ENCODE assay signal across 2 fruit fly cellular contexts in the genomic region with DNA sequence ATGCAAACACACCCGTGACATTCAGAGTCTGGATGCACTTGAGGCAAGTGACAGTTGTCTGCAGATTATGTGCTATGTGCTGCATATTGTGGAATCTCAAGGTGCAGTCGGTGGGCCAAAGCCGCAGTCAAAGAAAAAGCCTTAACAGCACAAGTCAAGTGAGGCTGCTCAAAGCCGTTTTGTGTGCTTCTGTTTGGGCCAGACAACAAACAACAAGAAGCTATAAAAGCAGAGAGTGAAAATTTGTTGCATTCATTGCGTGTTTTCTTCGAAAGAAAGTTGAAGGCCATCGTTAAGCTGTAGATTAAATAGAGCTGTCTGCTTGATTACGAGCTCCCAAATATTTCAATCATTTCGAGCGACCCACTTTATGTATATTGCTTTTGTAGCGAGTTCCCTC.
TF ChIP-seq lines count a peak whose summit lies in the region.

No protein-coding gene starts in this region.

- TF ChIP-seq CTCF in whole organism, embryonic (GFP tag; optimal IDR thresholded peaks at IDR 0.05; lab: Kevin White, UChicago) = no peak

TF ChIP-seq in whole organism, embryonic, 481 proteins besides CTCF, POLR2A, EP300 and RAD21:
- no peak for TF ChIP-seq wor (GFP tag; IDR thresholded peaks at IDR 0.05; lab: Robert Waterston, UW)
- TF ChIP-seq trem (tag; optimal IDR thresholded peaks at IDR 0.05; lab: Kevin White, UChicago) = no peak
- TF ChIP-seq sisA (GFP tag; IDR thresholded peaks at IDR 0.05; lab: Robert Waterston, UW) = 0 out of 2 replicates have a peak, but pooled peaks have one; percentile 4
- no peak for TF ChIP-seq CG18764 (GFP tag; optimal IDR thresholded peaks at IDR 0.05; lab: Kevin White, UChicago)
- peak; percentile 55 for TF ChIP-seq oc (tag; optimal IDR thresholded peaks at IDR 0.05; lab: Kevin White, UChicago)
- no peak for TF ChIP-seq gcm (GFP tag; optimal IDR thresholded peaks at IDR 0.05; lab: Kevin White, UChicago)
- no peak for TF ChIP-seq CG10565 (GFP tag; optimal IDR thresholded peaks at IDR 0.05; lab: Kevin White, UChicago)
- TF ChIP-seq CG6272 (GFP tag; IDR thresholded peaks at IDR 0.05; lab: Robert Waterston, UW) = no peak
- peak; percentile 12 for TF ChIP-seq Med (GFP tag; lab: Kevin White, UChicago)
- TF ChIP-seq CG32767 (GFP tag; IDR thresholded peaks at IDR 0.05; lab: Robert Waterston, UW) = no peak
- TF ChIP-seq vvl (GFP tag; IDR thresholded peaks at IDR 0.05; lab: Robert Waterston, UW) = 0 out of 2 replicates have a peak, but pooled peaks have one; percentile 7
- no peak for TF ChIP-seq CG1832 (GFP tag; optimal IDR thresholded peaks at IDR 0.05; lab: Kevin White, UChicago)
- no peak for TF ChIP-seq Drgx (GFP tag; IDR thresholded peaks at IDR 0.05; lab: Robert Waterston, UW)
- TF ChIP-seq HLH3B (GFP tag; IDR thresholded peaks at IDR 0.05; lab: Robert Waterston, UW) = peak; percentile 29; the same call in 1 of the 2 replicates
- TF ChIP-seq pita (GFP tag; optimal IDR thresholded peaks at IDR 0.05; lab: Kevin White, UChicago) = no peak
- no peak for TF ChIP-seq CG10431 (GFP tag; optimal IDR thresholded peaks at IDR 0.05; lab: Kevin White, UChicago)
- peak; percentile 58 for TF ChIP-seq sens (GFP tag; lab: Kevin White, UChicago)
- TF ChIP-seq lab (GFP tag; optimal IDR thresholded peaks at IDR 0.05; lab: Kevin White, UChicago) = no peak
- 0 out of 3 replicates have a peak, but pooled peaks have one; percentile 35 for TF ChIP-seq ken (GFP tag; IDR thresholded peaks at IDR 0.05; lab: Robert Waterston, UW)
- peak; percentile 56 for TF ChIP-seq Blimp-1 (GFP tag; optimal IDR thresholded peaks at IDR 0.05; lab: Kevin White, UChicago)
- 0 out of 2 replicates have a peak, but pooled peaks have one; percentile 13 for TF ChIP-seq chm (GFP tag; IDR thresholded peaks at IDR 0.05; lab: Robert Waterston, UW)

TF ChIP-seq in whole organism, prepupa, 60 proteins besides CTCF, POLR2A, EP300 and RAD21:
- TF ChIP-seq Hr39 (GFP tag; optimal IDR thresholded peaks at IDR 0.05; lab: Kevin White, UChicago) (no peak), CG6808 (GFP tag; optimal IDR thresholded peaks at IDR 0.05; lab: Kevin White, UChicago) (no peak), Eip78C (GFP tag; lab: Kevin White, UChicago) (peak; percentile 21)
